Worm (Caenorhabditis elegans): ENCODE data around the gene C02F5.12.

ce11 chrIII:8286824-8287223, 44.0 kb upstream of the C02F5.12 start:
- TF ChIP-seq elt-2 (tag; optimal IDR thresholded peaks at IDR 0.05) = no peak
- TF ChIP-seq ztf-11 (tag; optimal IDR thresholded peaks at IDR 0.05) = no peak
- no peak for TF ChIP-seq nhr-90 (tag; optimal IDR thresholded peaks at IDR 0.05; ENCODE audit: poor library complexity)
- no peak for TF ChIP-seq aly-2 (tag; optimal IDR thresholded peaks at IDR 0.05)
- no peak for TF ChIP-seq hlh-4 (tag; optimal IDR thresholded peaks at IDR 0.05)
- no peak for TF ChIP-seq pag-3 (tag; optimal IDR thresholded peaks at IDR 0.05; ENCODE audit: borderline replicate concordance, insufficient read depth)
- no peak for TF ChIP-seq ces-1 (GFP tag; optimal IDR thresholded peaks at IDR 0.05)
- no peak for TF ChIP-seq snu-23 (GFP tag; optimal IDR thresholded peaks at IDR 0.05)
- no peak for TF ChIP-seq ztf-4 (tag; optimal IDR thresholded peaks at IDR 0.05)
- TF ChIP-seq zag-1 (tag; optimal IDR thresholded peaks at IDR 0.05) = no peak
- TF ChIP-seq ceh-63 (GFP tag; optimal IDR thresholded peaks at IDR 0.05) = no peak
- no peak for TF ChIP-seq Y116A8C.19 (tag; optimal IDR thresholded peaks at IDR 0.05; ENCODE audit: borderline replicate concordance)
